Fruit fly (Drosophila melanogaster) whole organism, embryonic: ENCODE measurements around the gene CG32425.

Experiments used
- Atf3 ChIP-seq: fragments of 200-800 bp; sonication (Bioruptor generic); optimal IDR thresholded peaks from 3 replicates; lab custom pipeline; 2016; ENCODE audit warnings: missing biosample characterization, missing genetic modification characterization
- Bdp1 ChIP-seq: fragments of 200-800 bp; sonication (Bioruptor generic); optimal IDR thresholded peaks from 3 replicates; lab custom pipeline; 2016; ENCODE audit warnings: missing biosample characterization, missing genetic modification characterization
- CG11504 ChIP-seq: fragments of 200-800 bp; sonication (Bioruptor generic); optimal IDR thresholded peaks from 3 replicates; lab custom pipeline; 2019; ENCODE audit warnings: missing biosample characterization, mild to moderate bottlenecking, missing genetic modification characterization, moderate library complexity
- CG12391 ChIP-seq: fragments of 200-800 bp; sonication (Bioruptor generic); optimal IDR thresholded peaks from 3 replicates; lab custom pipeline; 2018; ENCODE audit warnings: missing biosample characterization, mild to moderate bottlenecking, missing genetic modification characterization, moderate library complexity
- CG14860 ChIP-seq: fragments of 200-800 bp; sonication (Bioruptor generic); IDR thresholded peaks from 3 replicates; pipeline ENCODE4 v1.3.6; 2022; ENCODE audit warnings: missing biosample characterization, missing genetic modification characterization; ENCODE audit not compliant: partially characterized antibody
- CG14965 ChIP-seq: fragments of 200-800 bp; sonication (Bioruptor generic); optimal IDR thresholded peaks from 2 replicates; lab custom pipeline; 2016; ENCODE audit warnings: missing biosample characterization, missing genetic modification characterization, borderline replicate concordance
- CG1603 ChIP-seq: fragments of 200-800 bp; sonication (Bioruptor generic); optimal IDR thresholded peaks from 2 replicates; lab custom pipeline; 2019; ENCODE audit warnings: missing biosample characterization, mild to moderate bottlenecking, missing genetic modification characterization, moderate library complexity
- CG17328 ChIP-seq: fragments of 200-800 bp; sonication (Bioruptor generic); IDR thresholded peaks from 2 replicates; pipeline ENCODE4 v1.3.6; 2022; ENCODE audit warnings: missing biosample characterization, missing genetic modification characterization
- CG17829 ChIP-seq: fragments of 200-800 bp; optimal IDR thresholded peaks from 2 replicates; lab custom pipeline; 2019; ENCODE audit warnings: missing biosample characterization, mild to moderate bottlenecking, missing genetic modification characterization, moderate library complexity
- CG18262 ChIP-seq: fragments of 200-800 bp; optimal IDR thresholded peaks from 3 replicates; lab custom pipeline; 2019; ENCODE audit warnings: missing biosample characterization, mild to moderate bottlenecking, missing genetic modification characterization, moderate library complexity
- CG18764 ChIP-seq: fragments of 200-800 bp; sonication (Bioruptor generic); optimal IDR thresholded peaks from 3 replicates; lab custom pipeline; 2016; ENCODE audit warnings: missing biosample characterization, missing genetic modification characterization
- CG2678 ChIP-seq: fragments of 200-800 bp; sonication (Bioruptor generic); optimal IDR thresholded peaks from 3 replicates; lab custom pipeline; 2019; ENCODE audit warnings: missing biosample characterization, mild to moderate bottlenecking, missing genetic modification characterization, moderate library complexity
- CG30020 ChIP-seq: fragments of 200-800 bp; optimal IDR thresholded peaks from 2 replicates; lab custom pipeline; 2019; ENCODE audit warnings: missing biosample characterization, mild to moderate bottlenecking, missing genetic modification characterization, moderate library complexity
- CG3065 ChIP-seq: fragments of 200-800 bp; sonication (Bioruptor generic); optimal IDR thresholded peaks from 2 replicates; lab custom pipeline; 2016; ENCODE audit warnings: missing biosample characterization, missing genetic modification characterization
- CG4360 ChIP-seq: fragments of 200-800 bp; sonication (Bioruptor generic); IDR thresholded peaks from 2 replicates; pipeline ENCODE4 v1.3.6; 2022; ENCODE audit warnings: missing biosample characterization, missing genetic modification characterization
- CG43689 ChIP-seq: fragments of 200-800 bp; sonication (Bioruptor generic); IDR thresholded peaks from 2 replicates; pipeline ENCODE4 v1.3.6; 2022; ENCODE audit warnings: missing biosample characterization, missing genetic modification characterization
- CG5953 ChIP-seq: fragments of 200-800 bp; sonication (Bioruptor generic); IDR thresholded peaks from 2 replicates; pipeline ENCODE4 v1.3.6; 2022; ENCODE audit warnings: missing biosample characterization, missing genetic modification characterization
- CG6791 ChIP-seq: fragments of 200-800 bp; sonication (Bioruptor generic); IDR thresholded peaks from 3 replicates; pipeline ENCODE4 v1.3.6; 2022; ENCODE audit warnings: missing biosample characterization, missing genetic modification characterization; ENCODE audit not compliant: partially characterized antibody
- CG7839 ChIP-seq: fragments of 200-800 bp; sonication (Bioruptor generic); optimal IDR thresholded peaks from 3 replicates; lab custom pipeline; 2018; ENCODE audit warnings: missing biosample characterization, mild to moderate bottlenecking, missing genetic modification characterization, moderate library complexity
- CG9817 ChIP-seq: fragments of 200-800 bp; sonication (Bioruptor generic); optimal IDR thresholded peaks from 2 replicates; lab custom pipeline; 2018; ENCODE audit warnings: missing biosample characterization, mild to moderate bottlenecking, missing genetic modification characterization, moderate library complexity
- CkIIα-i1 ChIP-seq: fragments of 200-800 bp; sonication (Bioruptor generic); IDR thresholded peaks from 2 replicates; pipeline ENCODE4 v1.3.6; 2022; ENCODE audit warnings: missing biosample characterization, missing genetic modification characterization
- Doc2 ChIP-seq: fragments of 200-800 bp; sonication (Bioruptor generic); IDR thresholded peaks from 2 replicates; pipeline ENCODE4 v1.3.6; 2022; ENCODE audit warnings: missing biosample characterization, missing genetic modification characterization
- HLH54F ChIP-seq: fragments of 200-800 bp; sonication (Bioruptor generic); optimal IDR thresholded peaks from 3 replicates; lab custom pipeline; 2016; ENCODE audit warnings: missing biosample characterization, missing genetic modification characterization
- HmgZ ChIP-seq: fragments of 200-800 bp; sonication (Bioruptor generic); optimal IDR thresholded peaks from 2 replicates; lab custom pipeline; 2018; ENCODE audit warnings: missing biosample characterization, mild to moderate bottlenecking, missing genetic modification characterization
- Pdp1 ChIP-seq, 2 experiments: fragments of 200-800 bp; sonication (Bioruptor generic); optimal IDR thresholded peaks; 3 replicates each; lab custom pipeline; 2016; ENCODE audit warnings: missing biosample characterization in 2 of 2, missing genetic modification characterization in 2 of 2, mild to moderate bottlenecking in 1 of 2, moderate library complexity in 1 of 2
- Side ChIP-seq: fragments of 200-800 bp; sonication (Bioruptor generic); optimal IDR thresholded peaks from 2 replicates; lab custom pipeline; 2016; ENCODE audit warnings: missing biosample characterization, missing genetic modification characterization
- Sox102F ChIP-seq: fragments of 200-800 bp; sonication (Bioruptor generic); optimal IDR thresholded peaks from 2 replicates; lab custom pipeline; 2018; ENCODE audit warnings: missing biosample characterization, mild to moderate bottlenecking, missing genetic modification characterization, moderate library complexity
- ac ChIP-seq: fragments of 200-800 bp; sonication (Bioruptor generic); optimal IDR thresholded peaks from 3 replicates; lab custom pipeline; 2017; ENCODE audit warnings: missing biosample characterization, mild to moderate bottlenecking, missing genetic modification characterization
- ara ChIP-seq: fragments of 200-800 bp; sonication (Bioruptor generic); IDR thresholded peaks from 2 replicates; pipeline ENCODE4 v1.3.6; 2022; ENCODE audit warnings: missing biosample characterization, missing genetic modification characterization
- bab2 ChIP-seq: fragments of 200-800 bp; sonication (Bioruptor generic); optimal IDR thresholded peaks from 2 replicates; lab custom pipeline; 2016; ENCODE audit warnings: missing biosample characterization, missing genetic modification characterization
- btn ChIP-seq: fragments of 200-800 bp; sonication (Bioruptor generic); optimal IDR thresholded peaks from 2 replicates; lab custom pipeline; 2016; ENCODE audit warnings: missing biosample characterization, missing genetic modification characterization
- cg ChIP-seq: fragments of 200-800 bp; sonication (Bioruptor generic); optimal IDR thresholded peaks from 3 replicates; lab custom pipeline; 2019; ENCODE audit warnings: missing biosample characterization, mild to moderate bottlenecking, missing genetic modification characterization, moderate library complexity
- disco-r ChIP-seq: fragments of 200-800 bp; sonication (Bioruptor generic); optimal IDR thresholded peaks from 2 replicates; lab custom pipeline; 2016; ENCODE audit warnings: missing biosample characterization, missing genetic modification characterization
- eve ChIP-seq, 2 experiments: fragments of >200 bp; optimal IDR thresholded peaks; 2 replicates each; lab custom pipeline; 2017; ENCODE audit warnings: missing biosample characterization in 2 of 2, missing genetic modification characterization in 2 of 2
- exex ChIP-seq: fragments of 200-800 bp; sonication (Bioruptor generic); optimal IDR thresholded peaks from 4 replicates; lab custom pipeline; 2018; ENCODE audit warnings: missing biosample characterization, mild to moderate bottlenecking, missing genetic modification characterization, moderate library complexity
- grn ChIP-seq: fragments of 200-800 bp; sonication (Bioruptor generic); optimal IDR thresholded peaks from 3 replicates; lab custom pipeline; 2017; ENCODE audit warnings: missing biosample characterization, missing genetic modification characterization
- gsb-n ChIP-seq: fragments of 200-800 bp; sonication (Bioruptor generic); optimal IDR thresholded peaks from 3 replicates; lab custom pipeline; 2018; ENCODE audit warnings: missing biosample characterization, mild to moderate bottlenecking, missing genetic modification characterization
- h ChIP-seq: fragments of >200 bp; optimal IDR thresholded peaks from 2 replicates; lab custom pipeline; 2017
- kni ChIP-seq: fragments of 200-800 bp; sonication (Bioruptor generic); optimal IDR thresholded peaks from 3 replicates; lab custom pipeline; 2017; ENCODE audit warnings: mild to moderate bottlenecking, missing biosample characterization, missing genetic modification reagents, missing genetic modification characterization
- lola ChIP-seq, 3 experiments: fragments of >200 bp in 2 of 3; fragments of 200-800 bp in 1 of 3; sonication (Bioruptor generic) in 1 of 3; optimal IDR thresholded peaks; 2 replicates each; lab custom pipeline; 2017 to 2019; ENCODE audit warnings: missing biosample characterization in 3 of 3, missing genetic modification characterization in 3 of 3, mild to moderate bottlenecking in 1 of 3, moderate library complexity in 1 of 3
- maf-S ChIP-seq: fragments of 200-800 bp; sonication (Bioruptor generic); optimal IDR thresholded peaks from 2 replicates; lab custom pipeline; 2016; ENCODE audit warnings: missing biosample characterization, missing genetic modification characterization
- onecut ChIP-seq: fragments of 200-800 bp; sonication (Bioruptor generic); IDR thresholded peaks from 2 replicates; pipeline ENCODE4 v1.3.6; 2022; ENCODE audit warnings: missing biosample characterization, missing genetic modification characterization
- org-1 ChIP-seq: fragments of 200-800 bp; sonication (Bioruptor generic); optimal IDR thresholded peaks from 2 replicates; lab custom pipeline; 2017; ENCODE audit warnings: missing biosample characterization, missing genetic modification characterization
- pfk ChIP-seq: fragments of 200-800 bp; sonication (Bioruptor generic); optimal IDR thresholded peaks from 2 replicates; lab custom pipeline; 2018; ENCODE audit warnings: missing biosample characterization, mild to moderate bottlenecking, missing genetic modification characterization, moderate library complexity
- shn ChIP-seq: fragments of 200-800 bp; sonication (Bioruptor generic); optimal IDR thresholded peaks from 3 replicates; lab custom pipeline; 2016; ENCODE audit warnings: missing biosample characterization, missing genetic modification characterization
- sim ChIP-seq: fragments of 200-800 bp; sonication (Bioruptor generic); IDR thresholded peaks from 2 replicates; pipeline ENCODE4 v1.3.6; 2022; ENCODE audit warnings: missing biosample characterization, missing genetic modification characterization
- tap ChIP-seq: fragments of 200-800 bp; optimal IDR thresholded peaks from 3 replicates; lab custom pipeline; 2019; ENCODE audit warnings: missing biosample characterization, mild to moderate bottlenecking, missing genetic modification characterization, moderate library complexity
- tgo ChIP-seq: fragments of 200-800 bp; sonication (Bioruptor generic); IDR thresholded peaks from 3 replicates; pipeline ENCODE4 v1.3.6; 2022; ENCODE audit warnings: missing biosample characterization, missing genetic modification characterization
- tup ChIP-seq: fragments of 200-800 bp; sonication (Bioruptor generic); optimal IDR thresholded peaks from 2 replicates; lab custom pipeline; 2016; ENCODE audit warnings: missing biosample characterization, mild to moderate bottlenecking, missing genetic modification characterization, moderate library complexity

The CG32425 gene

dm6 chr3L:20471499-20472313 is 25.4 kb upstream of the CG32425 start (continued):
- peak; percentile 76 for TF ChIP-seq org-1 (GFP tag; lab: Kevin White, UChicago)
- TF ChIP-seq CG4360 (GFP tag; lab: Robert Waterston, UW): peak; percentile 21; the same call in 1 of the 2 replicates
- peak; percentile 22 for TF ChIP-seq CG3065 (GFP tag; lab: Kevin White, UChicago)
- TF ChIP-seq CG14860 (GFP tag; lab: Robert Waterston, UW): no peak
- TF ChIP-seq CkIIα-i1 (GFP tag; lab: Robert Waterston, UW): no peak
- no peak for TF ChIP-seq h
- peak; percentile 20 to 61 for TF ChIP-seq Pdp1 (GFP tag; optimal IDR thresholded peaks at IDR 0.05; lab: Kevin White, UChicago)
- no peak for TF ChIP-seq tgo (GFP tag; lab: Robert Waterston, UW)
- peak; percentile 12 for TF ChIP-seq tap (tag; lab: Kevin White, UChicago)
- peak; percentile 31; the same call in 1 of the 2 replicates for TF ChIP-seq ara (GFP tag; lab: Robert Waterston, UW)
- TF ChIP-seq HLH54F (GFP tag; lab: Kevin White, UChicago): peak; percentile 34
- TF ChIP-seq CG14965 (GFP tag; lab: Kevin White, UChicago): peak; percentile 29
- peak; percentile 46 for TF ChIP-seq CG18764 (GFP tag; lab: Kevin White, UChicago)
- no peak for TF ChIP-seq sim (GFP tag; lab: Robert Waterston, UW)
- TF ChIP-seq Side (GFP tag; lab: Kevin White, UChicago): peak; percentile 61
- TF ChIP-seq cg (GFP tag; lab: Kevin White, UChicago): no peak
- TF ChIP-seq grn (GFP tag; lab: Kevin White, UChicago): no peak
- TF ChIP-seq CG5953 (GFP tag; lab: Robert Waterston, UW): peak; percentile 47; the same call in 1 of the 2 replicates
- peak; percentile 51 for TF ChIP-seq exex
- TF ChIP-seq eve (GFP tag; optimal IDR thresholded peaks at IDR 0.05; lab: Kevin White, UChicago): peak in 1 of 2 experiments; percentile 64
- peak; percentile 42 for TF ChIP-seq maf-S
- TF ChIP-seq shn: peak; percentile 40
- no peak for TF ChIP-seq CG43689 (GFP tag; lab: Robert Waterston, UW)
- peak; percentile 41 for TF ChIP-seq CG18262
- TF ChIP-seq disco-r (GFP tag; lab: Kevin White, UChicago): peak; percentile 61
- peak in 1 of 3 experiments; percentile 49 for TF ChIP-seq lola (GFP tag; optimal IDR thresholded peaks at IDR 0.05; lab: Kevin White, UChicago)
- TF ChIP-seq HmgZ (tag; lab: Kevin White, UChicago): peak; percentile 14
- peak; percentile 81 for TF ChIP-seq bab2 (GFP tag; lab: Kevin White, UChicago)
- no peak for TF ChIP-seq CG30020 (tag; lab: Kevin White, UChicago)
- peak; percentile 34 for TF ChIP-seq gsb-n
- peak; percentile 68 for TF ChIP-seq onecut (GFP tag; lab: Robert Waterston, UW)
- TF ChIP-seq CG9817 (tag; lab: Kevin White, UChicago): peak; percentile 32
- no peak for TF ChIP-seq Doc2 (GFP tag; lab: Robert Waterston, UW)
- peak; percentile 47 for TF ChIP-seq Bdp1 (GFP tag; lab: Kevin White, UChicago)
- TF ChIP-seq CG7839 (tag; lab: Kevin White, UChicago): peak; percentile 14
- no peak for TF ChIP-seq Atf3 (GFP tag; lab: Kevin White, UChicago)
- no peak for TF ChIP-seq CG17829 (tag; lab: Kevin White, UChicago)
- peak; percentile 32; the same call in 1 of the 2 replicates for TF ChIP-seq CG17328
- peak; percentile 57 for TF ChIP-seq Sox102F
- peak; percentile 25 for TF ChIP-seq CG12391 (tag; lab: Kevin White, UChicago)
- peak; percentile 64 for TF ChIP-seq kni (GFP tag; lab: Kevin White, UChicago)
- TF ChIP-seq tup: peak; percentile 49
- TF ChIP-seq btn (GFP tag; lab: Kevin White, UChicago): peak; percentile 45
- TF ChIP-seq pfk (GFP tag; lab: Kevin White, UChicago): peak; percentile 19
- TF ChIP-seq CG6791 (GFP tag; lab: Robert Waterston, UW): no peak
- peak; percentile 79 for TF ChIP-seq ac
- peak; percentile 67 for TF ChIP-seq CG2678 (tag; lab: Kevin White, UChicago)
- TF ChIP-seq CG11504 (tag; lab: Kevin White, UChicago): peak; percentile 47
- peak; percentile 85 for TF ChIP-seq CG1603
